Worm (Caenorhabditis elegans): ENCODE results near the gene F48E8.3.

DNA sequence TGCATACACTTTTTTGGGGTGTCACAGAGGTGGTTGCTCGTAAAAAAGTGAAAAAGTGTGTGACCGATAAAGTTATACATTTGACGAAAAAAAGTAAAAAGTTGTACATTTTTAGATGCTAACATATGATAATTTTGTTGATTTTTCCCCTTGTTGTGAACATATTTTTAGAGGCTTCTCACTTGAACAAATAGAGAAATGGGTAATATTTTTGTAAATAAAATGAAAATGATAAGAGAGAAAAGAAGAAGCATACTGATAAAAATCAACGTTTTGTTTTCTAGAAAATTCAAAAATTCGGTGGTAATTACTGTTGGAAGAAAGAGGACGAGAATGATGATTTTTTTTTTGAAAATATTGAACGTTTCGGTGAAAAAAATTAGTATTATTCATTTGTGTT lies 40.9 kb upstream of the F48E8.3 start:
- TF ChIP-seq him-1 (tag; optimal IDR thresholded peaks at IDR 0.05) (no peak), W03F9.2 (tag; optimal IDR thresholded peaks at IDR 0.05) (no peak)

Data from whole organism, L4/young adult.